Worm (Caenorhabditis elegans) whole organism, late embryonic: ENCODE measurements around the gene mpc-1.

Experiments
- ceh-9 ChIP-seq: sonication (generic microtip); optimal IDR thresholded peaks from 2 replicates; lab custom pipeline; 2016; ENCODE audit warnings: mild to moderate bottlenecking, missing genetic modification characterization, inconsistent platforms, missing compliant biosample characterization
- fax-1 ChIP-seq: sonication (generic microtip); optimal IDR thresholded peaks from 2 replicates; lab custom pipeline; 2016; ENCODE audit warnings: missing genotype, missing genetic modification characterization, missing compliant biosample characterization
- hlh-30 ChIP-seq: sonication (generic microtip); optimal IDR thresholded peaks from 2 replicates; lab custom pipeline; 2017; ENCODE audit warnings: antibody characterized with exemption, missing genetic modification characterization, missing compliant biosample characterization; ENCODE audit not compliant: insufficient read depth
- pag-3 ChIP-seq: sonication (generic microtip); optimal IDR thresholded peaks from 2 replicates; lab custom pipeline; 2016; ENCODE audit warnings: missing compliant biosample characterization, missing genetic modification characterization, borderline replicate concordance
- pha-2 ChIP-seq: sonication (generic microtip); optimal IDR thresholded peaks from 2 replicates; lab custom pipeline; 2017; ENCODE audit warnings: mild to moderate bottlenecking, missing genetic modification characterization, missing compliant biosample characterization

- TF ChIP-seq pha-2 (tag; lab: Kevin White, UChicago) (no peak), hlh-30 (tag; lab: Kevin White, UChicago) (no peak), pag-3 (tag; lab: Kevin White, UChicago) (no peak), fax-1 (no peak), ceh-9 (tag; lab: Kevin White, UChicago) (no peak)
Observed at ce11 chrIII:4380835-4381234, 32.4 kb upstream of the mpc-1 start.
